Worm (Caenorhabditis elegans) whole organism, mixed stage, embryonic: ENCODE data around the gene C06E4.6.
"Not testable (repeated sequence)": the region's sequence is repeated elsewhere in the genome, so short reads cannot be mapped to it uniquely, and the experiment has no call there.

ENCODE experiments used
- M03D4.4 ChIP-seq: sonication (generic microtip); optimal IDR thresholded peaks from 2 replicates; lab custom pipeline; 2017; ENCODE audit warnings: mild to moderate bottlenecking, missing genetic modification characterization, missing compliant biosample characterization
- bed-3 ChIP-seq: fragments of 200-800 bp; sonication (Bioruptor generic); optimal IDR thresholded peaks from 3 replicates; lab custom pipeline; 2018; ENCODE audit warnings: mild to moderate bottlenecking, missing genetic modification characterization, moderate library complexity, missing compliant biosample characterization
- blmp-1 ChIP-seq: fragments of 150-350 bp; optimal IDR thresholded peaks from 2 replicates; lab custom pipeline; 2014; ENCODE audit warnings: missing biosample characterization, missing genetic modification characterization
- ceh-39 ChIP-seq: fragments of 150-350 bp; optimal IDR thresholded peaks from 2 replicates; lab custom pipeline; 2014; ENCODE audit warnings: missing biosample characterization, missing genetic modification characterization
- ceh-43 ChIP-seq: fragments of 200-800 bp; sonication (Bioruptor generic); optimal IDR thresholded peaks from 2 replicates; lab custom pipeline; 2018; ENCODE audit warnings: mild to moderate bottlenecking, missing genetic modification characterization, moderate library complexity, missing compliant biosample characterization
- ceh-83 ChIP-seq: fragments of 200-800 bp; sonication (Bioruptor generic); optimal IDR thresholded peaks from 2 replicates; lab custom pipeline; 2018; ENCODE audit warnings: mild to moderate bottlenecking, missing genetic modification characterization, missing compliant biosample characterization
- ces-1 ChIP-seq: fragments of 150-350 bp; optimal IDR thresholded peaks from 2 replicates; lab custom pipeline; 2014; ENCODE audit warnings: missing biosample characterization, missing genetic modification reagents, missing genetic modification characterization
- cnd-1 ChIP-seq: fragments of 200-800 bp; sonication (Bioruptor generic); optimal IDR thresholded peaks from 2 replicates; lab custom pipeline; 2018; ENCODE audit warnings: mild to moderate bottlenecking, missing genetic modification characterization, missing compliant biosample characterization
- drap-1 ChIP-seq: fragments of 200-800 bp; sonication (Bioruptor generic); optimal IDR thresholded peaks from 3 replicates; lab custom pipeline; 2018; ENCODE audit warnings: mild to moderate bottlenecking, missing genetic modification characterization, missing compliant biosample characterization
- elt-1 ChIP-seq: sonication (generic microtip); optimal IDR thresholded peaks from 2 replicates; lab custom pipeline; 2017; ENCODE audit warnings: missing genetic modification characterization, mild to moderate bottlenecking, missing compliant biosample characterization, antibody characterized with exemption, moderate library complexity, borderline replicate concordance; ENCODE audit not compliant: insufficient read depth
- elt-3 ChIP-seq: fragments of 150-350 bp; optimal IDR thresholded peaks from 2 replicates; lab custom pipeline; 2014; ENCODE audit warnings: missing biosample characterization, missing genetic modification characterization
- flh-1 ChIP-seq: fragments of 200-800 bp; sonication (Bioruptor generic); optimal IDR thresholded peaks from 2 replicates; lab custom pipeline; 2018; ENCODE audit warnings: mild to moderate bottlenecking, missing genetic modification characterization, moderate library complexity, missing compliant biosample characterization
- ham-2 ChIP-seq: fragments of 200-800 bp; sonication (Bioruptor generic); optimal IDR thresholded peaks from 2 replicates; lab custom pipeline; 2018; ENCODE audit warnings: mild to moderate bottlenecking, missing genetic modification characterization, missing compliant biosample characterization
- hlh-1 ChIP-seq: fragments of 150-350 bp; optimal IDR thresholded peaks from 2 replicates; lab custom pipeline; 2014; ENCODE audit warnings: missing biosample characterization, missing genetic modification reagents, missing genetic modification characterization
- lin-13 ChIP-seq: fragments of 150-350 bp; optimal IDR thresholded peaks from 2 replicates; lab custom pipeline; 2014; ENCODE audit warnings: missing biosample characterization, missing genetic modification characterization
- lsy-2 ChIP-seq: fragments of 150-350 bp; optimal IDR thresholded peaks from 2 replicates; lab custom pipeline; 2014; ENCODE audit warnings: missing biosample characterization, missing genetic modification characterization
- mls-2 ChIP-seq: sonication (generic microtip); optimal IDR thresholded peaks from 2 replicates; lab custom pipeline; 2016; ENCODE audit warnings: mild to moderate bottlenecking, missing genetic modification characterization, moderate library complexity, missing compliant biosample characterization
- nhr-12 ChIP-seq: fragments of 150-350 bp; optimal IDR thresholded peaks from 2 replicates; lab custom pipeline; 2014; ENCODE audit warnings: missing biosample characterization, missing genetic modification characterization
- nhr-2 ChIP-seq: fragments of 150-350 bp; optimal IDR thresholded peaks from 2 replicates; lab custom pipeline; 2014; ENCODE audit warnings: missing biosample characterization, missing genetic modification characterization
- nhr-28 ChIP-seq: fragments of 150-350 bp; optimal IDR thresholded peaks from 2 replicates; lab custom pipeline; 2014; ENCODE audit warnings: missing biosample characterization, missing genetic modification characterization
- nhr-76 ChIP-seq: sonication (generic microtip); optimal IDR thresholded peaks from 2 replicates; lab custom pipeline; 2017; ENCODE audit warnings: missing biosample characterization, missing genetic modification characterization
- pha-4 ChIP-seq: fragments of 150-350 bp; optimal IDR thresholded peaks from 2 replicates; lab custom pipeline; 2018; ENCODE audit warnings: missing biosample characterization, missing genetic modification reagents, missing genetic modification characterization
- sem-2 ChIP-seq: fragments of 200-800 bp; sonication (Bioruptor generic); optimal IDR thresholded peaks from 2 replicates; lab custom pipeline; 2018; ENCODE audit warnings: mild to moderate bottlenecking, missing genetic modification characterization, missing compliant biosample characterization
- sptf-1 ChIP-seq: sonication (generic microtip); optimal IDR thresholded peaks from 2 replicates; lab custom pipeline; 2017; ENCODE audit warnings: mild to moderate bottlenecking, missing genetic modification characterization, moderate library complexity, missing compliant biosample characterization
- tbx-8 ChIP-seq: fragments of 200-800 bp; sonication (Bioruptor generic); optimal IDR thresholded peaks from 2 replicates; lab custom pipeline; 2018; ENCODE audit warnings: mild to moderate bottlenecking, missing genetic modification characterization, moderate library complexity, missing compliant biosample characterization
- unc-120 ChIP-seq: sonication (generic microtip); optimal IDR thresholded peaks from 2 replicates; lab custom pipeline; 2017; ENCODE audit warnings: missing genetic modification characterization, missing compliant biosample characterization; ENCODE audit not compliant: poor library complexity, severe bottlenecking
- unc-62 ChIP-seq: fragments of 150-350 bp; optimal IDR thresholded peaks from 2 replicates; lab custom pipeline; 2014; ENCODE audit warnings: missing biosample characterization, missing genetic modification reagents, missing genetic modification characterization
- zip-8 ChIP-seq: fragments of 150-350 bp; optimal IDR thresholded peaks from 2 replicates; lab custom pipeline; 2014; ENCODE audit warnings: missing biosample characterization, missing genetic modification characterization

Gene C06E4.6

ce11 chrIV:7247243-7247642, 10.9 kb downstream of the C06E4.6 start, which contains the start of gene D2024.1:
Gene D2024.1, plus strand, starts transcription at chrIV:7247543.
- not testable (repeated sequence) for TF ChIP-seq mls-2 (tag; lab: Kevin White, UChicago); sem-2; sptf-1 (tag; lab: Kevin White, UChicago)

DNA sequence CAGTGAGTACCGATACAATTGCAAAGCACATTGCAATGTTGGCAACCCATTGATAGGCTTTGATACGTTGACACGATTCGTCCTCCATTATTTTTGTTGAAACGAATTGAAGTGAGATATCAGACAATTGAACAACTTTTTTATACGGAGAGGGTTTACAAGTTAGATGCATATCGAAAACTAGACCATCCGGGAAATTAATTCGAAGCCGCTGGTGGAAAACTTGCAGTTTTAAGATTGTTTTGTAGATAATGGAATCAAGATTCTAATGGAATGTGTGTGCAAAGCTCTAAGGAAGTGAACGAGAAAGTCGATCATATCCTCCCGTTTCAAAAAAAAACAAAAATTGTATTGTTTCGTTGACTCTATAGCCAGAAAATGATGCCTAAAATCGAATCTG, 11.6 kb downstream of the C06E4.6 start, which contains the start of gene col-114:
col-114 (minus strand) TSS at position 101 of the 400 bp plus-strand sequence.
- no peak for TF ChIP-seq cnd-1
- no peak for TF ChIP-seq ham-2 (GFP tag; lab: Kevin White, UChicago)
- TF ChIP-seq elt-3 = no peak
- TF ChIP-seq zip-8 (tag; lab: Kevin White, UChicago) = no peak
- TF ChIP-seq lin-13 (tag; lab: Kevin White, UChicago) = no peak
- TF ChIP-seq ces-1 (GFP tag; lab: Kevin White, UChicago) = no peak
- TF ChIP-seq hlh-1 (tag; lab: Kevin White, UChicago) = no peak
- no peak for TF ChIP-seq bed-3 (GFP tag; lab: Kevin White, UChicago)
- TF ChIP-seq mls-2 (tag; lab: Kevin White, UChicago) = no peak
- no peak for TF ChIP-seq elt-1 (tag; lab: Kevin White, UChicago)
- TF ChIP-seq nhr-2 = no peak
- no peak for TF ChIP-seq unc-120 (tag; lab: Kevin White, UChicago)
- TF ChIP-seq ceh-43 (GFP tag; lab: Kevin White, UChicago) = no peak
- no peak for TF ChIP-seq unc-62
- no peak for TF ChIP-seq ceh-39 (tag; lab: Kevin White, UChicago)
- TF ChIP-seq nhr-12 (tag; lab: Kevin White, UChicago) = no peak
- TF ChIP-seq M03D4.4 (tag; lab: Kevin White, UChicago) = no peak
- no peak for TF ChIP-seq flh-1 (GFP tag; lab: Kevin White, UChicago)
- TF ChIP-seq drap-1 (GFP tag; lab: Kevin White, UChicago) = no peak
- no peak for TF ChIP-seq tbx-8

DNA sequence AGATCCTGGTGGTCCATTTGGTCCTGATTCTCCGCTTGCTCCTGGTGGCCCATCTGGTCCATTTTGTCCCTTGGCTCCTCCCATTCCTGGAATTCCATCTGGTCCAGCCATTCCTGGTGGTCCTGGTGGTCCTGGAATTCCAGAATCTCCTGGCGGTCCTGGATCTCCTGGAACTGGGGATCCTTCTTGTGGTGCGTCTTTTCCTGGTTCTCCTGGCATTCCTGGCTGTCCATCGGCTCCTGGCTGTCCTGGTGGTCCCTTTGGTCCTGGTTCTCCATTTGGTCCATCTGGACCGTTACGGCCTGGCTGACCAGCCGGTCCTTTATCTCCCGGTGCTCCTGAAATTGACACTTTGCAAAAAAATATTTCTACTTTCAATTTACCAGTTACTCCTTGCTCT, 12.5 kb downstream of the C06E4.6 start:
- TF ChIP-seq lsy-2 (tag; lab: Kevin White, UChicago) = no peak
- no peak for TF ChIP-seq unc-120 (tag; lab: Kevin White, UChicago)
- TF ChIP-seq nhr-2 = no peak
- no peak for TF ChIP-seq ceh-43 (GFP tag; lab: Kevin White, UChicago)
- TF ChIP-seq nhr-28 (tag; lab: Kevin White, UChicago) = no peak
- TF ChIP-seq ces-1 (GFP tag; lab: Kevin White, UChicago) = no peak
- TF ChIP-seq elt-1 (tag; lab: Kevin White, UChicago) = no peak
- TF ChIP-seq tbx-8 = no peak
- no peak for TF ChIP-seq hlh-1 (tag; lab: Kevin White, UChicago)
- no peak for TF ChIP-seq pha-4 (tag; lab: Kevin White, UChicago)

- TF ChIP-seq hlh-1 (tag; lab: Kevin White, UChicago) (no peak), ham-2 (GFP tag; lab: Kevin White, UChicago) (no peak), unc-62 (no peak), ces-1 (GFP tag; lab: Kevin White, UChicago) (no peak)
Measured at ce11 chrIV:7243913-7244312, 14.2 kb downstream of the C06E4.6 start, which contains the start of gene afmd-1. Gene afmd-1, plus strand, starts transcription at chrIV:7244228.

DNA sequence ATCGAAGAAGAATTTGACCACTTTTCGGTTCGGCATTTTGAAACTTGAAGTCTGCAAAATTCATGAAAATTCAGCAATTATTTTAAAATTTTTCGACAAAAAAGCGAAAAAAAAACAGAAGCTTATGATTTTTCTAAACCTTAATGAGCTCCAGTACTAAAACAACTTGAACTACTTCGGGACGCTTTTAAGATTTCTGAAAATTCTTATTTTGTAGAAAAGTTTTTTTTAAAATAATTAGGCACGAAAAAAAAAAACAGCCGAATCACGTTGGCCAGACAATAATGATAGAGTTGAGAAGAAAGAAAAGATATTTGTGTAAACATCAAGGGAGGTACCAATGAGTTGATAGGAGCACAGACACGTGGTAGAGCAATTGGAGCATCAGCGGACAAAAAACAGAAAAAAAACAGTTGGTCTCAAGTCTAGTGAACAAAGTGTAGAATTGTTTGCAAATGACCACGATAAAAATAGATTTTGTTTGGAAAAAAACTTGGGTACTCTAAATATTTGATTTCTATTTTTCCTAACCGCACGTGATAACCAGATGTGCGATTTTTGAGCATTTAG, 15.8 kb downstream of the C06E4.6 start, which contains the start of gene gstk-2:
gstk-2 (minus strand) TSS at position 51 of the 570 bp plus-strand sequence.
- no peak for TF ChIP-seq blmp-1 (tag; lab: Kevin White, UChicago)
- no peak for TF ChIP-seq ceh-39 (tag; lab: Kevin White, UChicago)
- peak; percentile 35 for TF ChIP-seq hlh-1 (tag; lab: Kevin White, UChicago)
- no peak for TF ChIP-seq bed-3 (GFP tag; lab: Kevin White, UChicago)
- TF ChIP-seq mls-2 (tag; lab: Kevin White, UChicago) = no peak

DNA sequence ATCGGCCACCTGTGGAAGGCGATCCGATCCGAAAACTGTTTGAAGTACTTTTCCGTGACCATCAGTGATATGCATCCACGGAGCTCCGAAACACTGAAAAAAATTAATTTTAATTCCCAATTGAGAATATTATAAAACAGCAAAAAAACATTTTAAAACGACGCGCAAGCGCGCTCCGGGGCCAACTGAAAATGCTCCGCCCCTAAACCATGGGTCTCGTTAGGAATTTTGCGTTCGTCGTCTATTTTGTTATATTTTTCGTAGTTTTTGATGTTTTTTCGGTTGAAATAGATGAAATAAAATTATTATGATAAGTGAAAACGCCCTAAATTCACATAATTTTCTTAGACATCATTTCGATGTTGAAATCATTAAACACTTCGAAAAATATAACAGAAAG, 17.5 kb downstream of the C06E4.6 start:
- no peak for TF ChIP-seq hlh-1 (tag; lab: Kevin White, UChicago)
- no peak for TF ChIP-seq nhr-76
- TF ChIP-seq mls-2 (tag; lab: Kevin White, UChicago) = no peak
- TF ChIP-seq ceh-83 (GFP tag; lab: Kevin White, UChicago) = peak; percentile 36
